Worm (Caenorhabditis elegans): ENCODE measurements around the gene istr-1.

DNA sequence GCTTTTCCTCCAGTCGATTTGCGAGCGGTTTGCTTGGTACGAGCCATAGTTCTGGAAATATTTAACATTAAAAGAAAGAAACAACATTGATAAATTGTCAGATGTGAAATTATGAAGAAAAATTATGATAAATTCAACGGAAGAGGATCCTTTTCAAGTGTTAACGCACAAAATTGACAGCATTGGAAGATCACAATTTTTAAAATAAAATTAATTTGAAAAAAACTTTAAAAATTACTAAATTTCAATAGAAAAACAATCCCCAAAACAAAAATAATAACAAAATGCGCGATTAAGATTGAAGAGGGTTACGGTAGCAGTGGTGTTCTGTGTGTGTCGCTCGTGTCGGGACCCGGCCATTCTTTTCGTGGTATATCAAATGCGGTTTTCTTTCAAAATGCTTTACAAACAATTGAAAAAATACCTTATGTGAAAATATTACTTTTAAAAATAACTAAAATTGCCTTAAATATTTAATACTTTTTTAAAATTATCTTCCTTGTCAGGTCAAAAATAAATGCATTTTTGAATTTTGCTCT is 37.3 kb upstream of the istr-1 start, which contains the start of gene his-74:
- no peak for TF ChIP-seq snpc-4 (tag; optimal IDR thresholded peaks at IDR 0.05)
- no peak for TF ChIP-seq lin-1 (GFP tag; IDR thresholded peaks at IDR 0.05)
- no peak for TF ChIP-seq attf-4 (tag; optimal IDR thresholded peaks at IDR 0.05)
